Fruit fly (Drosophila melanogaster) whole organism, embryonic: ENCODE measurements around the gene hale.

Source experiments
- Ada2b ChIP-seq: fragments of 200-800 bp; sonication (Bioruptor generic); IDR thresholded peaks from 2 replicates; pipeline ENCODE4 v1.3.6; 2022; ENCODE audit warnings: missing biosample characterization, missing genetic modification characterization
- CG10147 ChIP-seq: fragments of 200-800 bp; sonication (Bioruptor generic); optimal IDR thresholded peaks from 2 replicates; lab custom pipeline; 2019; ENCODE audit warnings: missing biosample characterization, mild to moderate bottlenecking, missing genetic modification characterization, moderate library complexity
- CG1024 ChIP-seq: fragments of 200-800 bp; sonication (Bioruptor generic); IDR thresholded peaks from 2 replicates; pipeline ENCODE4 v1.3.6; 2022; ENCODE audit warnings: missing biosample characterization, missing genetic modification characterization
- CG10366 ChIP-seq: fragments of 200-800 bp; sonication (Bioruptor generic); IDR thresholded peaks from 2 replicates; pipeline ENCODE4 v1.3.6; 2022; ENCODE audit warnings: missing biosample characterization, missing genetic modification characterization
- CG10431 ChIP-seq: fragments of 200-800 bp; sonication (Bioruptor generic); optimal IDR thresholded peaks from 3 replicates; lab custom pipeline; 2018; ENCODE audit warnings: missing biosample characterization, mild to moderate bottlenecking, missing genetic modification characterization
- CG11247 ChIP-seq: fragments of 200-800 bp; sonication (Bioruptor generic); IDR thresholded peaks from 2 replicates; pipeline ENCODE4 v1.3.6; 2022; ENCODE audit warnings: missing biosample characterization, missing genetic modification characterization
- CG12155 ChIP-seq: fragments of 200-800 bp; sonication (Bioruptor generic); optimal IDR thresholded peaks from 3 replicates; lab custom pipeline; 2016; ENCODE audit warnings: missing biosample characterization, missing genetic modification characterization
- CG12744 ChIP-seq: fragments of 200-800 bp; sonication (Bioruptor generic); optimal IDR thresholded peaks from 2 replicates; lab custom pipeline; 2016; ENCODE audit warnings: missing biosample characterization, missing genetic modification characterization
- CG15011 ChIP-seq: fragments of 200-800 bp; sonication (Bioruptor generic); optimal IDR thresholded peaks from 3 replicates; lab custom pipeline; 2018; ENCODE audit warnings: missing biosample characterization, mild to moderate bottlenecking, missing genetic modification characterization
- CG15073 ChIP-seq: fragments of 200-800 bp; sonication (Bioruptor generic); optimal IDR thresholded peaks from 2 replicates; lab custom pipeline; 2016; ENCODE audit warnings: missing biosample characterization, missing genetic modification characterization
- CG1529 ChIP-seq: fragments of 200-800 bp; sonication (Bioruptor generic); optimal IDR thresholded peaks from 3 replicates; lab custom pipeline; 2018; ENCODE audit warnings: missing biosample characterization, missing genetic modification characterization
- CG15601 ChIP-seq: fragments of 200-800 bp; sonication (Bioruptor generic); optimal IDR thresholded peaks from 3 replicates; lab custom pipeline; 2019; ENCODE audit warnings: missing biosample characterization, mild to moderate bottlenecking, missing genetic modification characterization, moderate library complexity
- CG1603 ChIP-seq: fragments of 200-800 bp; sonication (Bioruptor generic); optimal IDR thresholded peaks from 2 replicates; lab custom pipeline; 2019; ENCODE audit warnings: missing biosample characterization, mild to moderate bottlenecking, missing genetic modification characterization, moderate library complexity
- CG17361 ChIP-seq: fragments of 200-800 bp; sonication (Bioruptor generic); IDR thresholded peaks from 3 replicates; pipeline ENCODE4 v1.3.6; 2022; ENCODE audit warnings: missing biosample characterization, missing genetic modification characterization
- CG17568 ChIP-seq: fragments of 200-800 bp; sonication (Bioruptor generic); optimal IDR thresholded peaks from 2 replicates; lab custom pipeline; 2018; ENCODE audit warnings: missing biosample characterization, mild to moderate bottlenecking, missing genetic modification characterization, moderate library complexity
- CG2129 ChIP-seq: fragments of 200-800 bp; sonication (Bioruptor generic); IDR thresholded peaks from 2 replicates; pipeline ENCODE4 v1.3.6; 2022; ENCODE audit warnings: missing biosample characterization, missing genetic modification characterization; ENCODE audit not compliant: partially characterized antibody
- CG2875 ChIP-seq: fragments of 200-800 bp; sonication (Bioruptor generic); optimal IDR thresholded peaks from 2 replicates; lab custom pipeline; 2017; ENCODE audit warnings: missing biosample characterization, mild to moderate bottlenecking, missing genetic modification characterization, missing genetic modification reagents
- CG34422 ChIP-seq: fragments of 200-800 bp; sonication (Bioruptor generic); IDR thresholded peaks from 3 replicates; pipeline ENCODE4 v1.3.6; 2022; ENCODE audit warnings: missing biosample characterization, missing genetic modification characterization
- CG3726 ChIP-seq: fragments of 200-800 bp; sonication (Bioruptor generic); IDR thresholded peaks from 3 replicates; pipeline ENCODE4, ENCODE4 v1.3.6; 2022; ENCODE audit warnings: missing biosample characterization, missing genetic modification characterization
- CG6175 ChIP-seq: fragments of 200-800 bp; sonication (Bioruptor generic); IDR thresholded peaks from 3 replicates; pipeline ENCODE4 v1.3.6; 2022; ENCODE audit warnings: missing biosample characterization, missing genetic modification characterization
- CG6683 ChIP-seq: fragments of 200-800 bp; sonication (Bioruptor generic); optimal IDR thresholded peaks from 2 replicates; lab custom pipeline; 2017; ENCODE audit warnings: missing biosample characterization, mild to moderate bottlenecking, missing genetic modification characterization, missing genetic modification reagents
- CG6854 ChIP-seq: fragments of 200-800 bp; sonication (Bioruptor generic); optimal IDR thresholded peaks from 3 replicates; lab custom pipeline; 2017; ENCODE audit warnings: missing biosample characterization, mild to moderate bottlenecking, missing genetic modification characterization
- CG7556 ChIP-seq: fragments of 200-800 bp; sonication (Bioruptor generic); optimal IDR thresholded peaks from 2 replicates; lab custom pipeline; 2017; ENCODE audit warnings: missing biosample characterization, mild to moderate bottlenecking, missing genetic modification characterization
- CG8359 ChIP-seq: fragments of 200-800 bp; sonication (Bioruptor generic); optimal IDR thresholded peaks from 2 replicates; lab custom pipeline; 2017; ENCODE audit warnings: missing biosample characterization, mild to moderate bottlenecking, missing genetic modification characterization, borderline replicate concordance
- CkIIα-i1 ChIP-seq: fragments of 200-800 bp; sonication (Bioruptor generic); IDR thresholded peaks from 2 replicates; pipeline ENCODE4 v1.3.6; 2022; ENCODE audit warnings: missing biosample characterization, missing genetic modification characterization
- Dbx ChIP-seq: fragments of 200-800 bp; sonication (Bioruptor generic); IDR thresholded peaks from 3 replicates; pipeline ENCODE4 v1.3.6; 2022; ENCODE audit warnings: missing biosample characterization, missing genetic modification characterization
- H15 ChIP-seq: fragments of 200-800 bp; sonication (Bioruptor generic); IDR thresholded peaks from 3 replicates; pipeline ENCODE4 v1.3.6; 2022; ENCODE audit warnings: missing biosample characterization, missing genetic modification characterization
- HHEX ChIP-seq: fragments of 200-800 bp; sonication (Bioruptor generic); optimal IDR thresholded peaks from 3 replicates; lab custom pipeline; 2017; ENCODE audit warnings: missing biosample characterization, mild to moderate bottlenecking, missing genetic modification characterization, missing genetic modification reagents
- MESR4 ChIP-seq: fragments of 200-800 bp; sonication (Bioruptor generic); optimal IDR thresholded peaks from 2 replicates; lab custom pipeline; 2018; ENCODE audit warnings: missing biosample characterization, mild to moderate bottlenecking, missing genetic modification characterization, moderate library complexity
- Myb ChIP-seq: fragments of 200-800 bp; sonication (Bioruptor generic); optimal IDR thresholded peaks from 2 replicates; lab custom pipeline; 2016; ENCODE audit warnings: missing biosample characterization, missing genetic modification characterization
- NC2β ChIP-seq: fragments of 200-800 bp; sonication (Bioruptor generic); optimal IDR thresholded peaks from 2 replicates; lab custom pipeline; 2016; ENCODE audit warnings: missing biosample characterization, missing genetic modification characterization
- NFAT ChIP-seq: fragments of 200-800 bp; sonication (Bioruptor generic); IDR thresholded peaks from 2 replicates; pipeline ENCODE4 v1.3.6; 2022; ENCODE audit warnings: missing biosample characterization, missing genetic modification characterization
- Optix ChIP-seq: fragments of 200-800 bp; sonication (Bioruptor generic); IDR thresholded peaks from 3 replicates; pipeline ENCODE4 v1.3.6; 2022; ENCODE audit warnings: missing biosample characterization, missing genetic modification characterization
- Sox102F ChIP-seq: fragments of 200-800 bp; sonication (Bioruptor generic); optimal IDR thresholded peaks from 2 replicates; lab custom pipeline; 2018; ENCODE audit warnings: missing biosample characterization, mild to moderate bottlenecking, missing genetic modification characterization, moderate library complexity
- ab ChIP-seq: fragments of 200-800 bp; sonication (Bioruptor generic); optimal IDR thresholded peaks from 2 replicates; lab custom pipeline; 2016; ENCODE audit warnings: missing biosample characterization, missing genetic modification characterization
- btn ChIP-seq: fragments of 200-800 bp; sonication (Bioruptor generic); optimal IDR thresholded peaks from 2 replicates; lab custom pipeline; 2016; ENCODE audit warnings: missing biosample characterization, missing genetic modification characterization
- chn ChIP-seq: fragments of 200-800 bp; sonication (Bioruptor generic); optimal IDR thresholded peaks from 2 replicates; lab custom pipeline; 2016; ENCODE audit warnings: missing biosample characterization, missing genetic modification characterization
- crp ChIP-seq, 2 experiments: fragments of 200-800 bp; sonication (Bioruptor generic); optimal IDR thresholded peaks; 2 replicates in 1 of 2; 3 replicates in 1 of 2; lab custom pipeline; 2017; ENCODE audit warnings: missing biosample characterization in 2 of 2, missing genetic modification characterization in 2 of 2, mild to moderate bottlenecking in 1 of 2, moderate library complexity in 1 of 2
- da ChIP-seq: fragments of 200-800 bp; sonication (Bioruptor generic); optimal IDR thresholded peaks from 2 replicates; lab custom pipeline; 2016; ENCODE audit warnings: missing biosample characterization, missing genetic modification characterization
- kay ChIP-seq: fragments of 200-800 bp; sonication (Bioruptor generic); optimal IDR thresholded peaks from 2 replicates; lab custom pipeline; 2016; ENCODE audit warnings: missing biosample characterization, missing genetic modification characterization
- lmd ChIP-seq: fragments of 200-800 bp; sonication (Bioruptor generic); IDR thresholded peaks from 2 replicates; pipeline ENCODE4 v1.3.6; 2022; ENCODE audit warnings: missing biosample characterization, missing genetic modification characterization
- lola ChIP-seq, 3 experiments: fragments of >200 bp in 2 of 3; fragments of 200-800 bp in 1 of 3; sonication (Bioruptor generic) in 1 of 3; optimal IDR thresholded peaks; 2 replicates each; lab custom pipeline; 2017 to 2019; ENCODE audit warnings: missing biosample characterization in 3 of 3, missing genetic modification characterization in 3 of 3, mild to moderate bottlenecking in 1 of 3, moderate library complexity in 1 of 3
- nerfin-2 ChIP-seq: fragments of 200-800 bp; sonication (Bioruptor generic); IDR thresholded peaks from 2 replicates; pipeline ENCODE4 v1.3.6; 2022; ENCODE audit warnings: missing biosample characterization, missing genetic modification characterization; ENCODE audit not compliant: partially characterized antibody
- otp ChIP-seq: fragments of 200-800 bp; sonication (Bioruptor generic); IDR thresholded peaks from 3 replicates; pipeline ENCODE4, ENCODE4 v1.3.6; 2022; ENCODE audit warnings: missing biosample characterization, missing genetic modification characterization
- pum ChIP-seq: fragments of 200-800 bp; sonication (Bioruptor generic); optimal IDR thresholded peaks from 2 replicates; lab custom pipeline; 2016; ENCODE audit warnings: missing biosample characterization, missing genetic modification characterization
- repo ChIP-seq: fragments of 200-800 bp; sonication (Bioruptor generic); optimal IDR thresholded peaks from 2 replicates; lab custom pipeline; 2016; ENCODE audit warnings: missing biosample characterization, missing genetic modification characterization
- scrt ChIP-seq: fragments of 200-800 bp; sonication (Bioruptor generic); optimal IDR thresholded peaks from 2 replicates; lab custom pipeline; 2018; ENCODE audit warnings: missing biosample characterization, mild to moderate bottlenecking, missing genetic modification characterization, moderate library complexity
- tio ChIP-seq: fragments of 200-800 bp; sonication (Bioruptor generic); optimal IDR thresholded peaks from 2 replicates; lab custom pipeline; 2017; ENCODE audit warnings: missing biosample characterization, missing genetic modification characterization, inconsistent platforms
- tx ChIP-seq: fragments of 200-800 bp; sonication (Bioruptor generic); optimal IDR thresholded peaks from 2 replicates; lab custom pipeline; 2016; ENCODE audit warnings: missing biosample characterization, missing genetic modification characterization

The hale gene

dm6 chr3L:20006269-20007265, 20.9 kb upstream of the hale start:
- TF ChIP-seq pum (GFP tag; lab: Kevin White, UChicago), result no peak
- TF ChIP-seq Ada2b (GFP tag; lab: Robert Waterston, UW), result no peak
- TF ChIP-seq MESR4 (GFP tag; lab: Kevin White, UChicago), result peak; percentile 63
- no peak for TF ChIP-seq CG6683
- TF ChIP-seq CG10366 (GFP tag; lab: Robert Waterston, UW), result no peak
- peak in 1 of 3 experiments; percentile 17 for TF ChIP-seq lola (GFP tag; optimal IDR thresholded peaks at IDR 0.05; lab: Kevin White, UChicago)
- TF ChIP-seq NC2β (GFP tag; lab: Kevin White, UChicago), result no peak
- TF ChIP-seq CkIIα-i1 (GFP tag; lab: Robert Waterston, UW), result no peak
- no peak for TF ChIP-seq CG8359 (GFP tag; lab: Kevin White, UChicago)
- no peak for TF ChIP-seq CG15601 (tag; lab: Kevin White, UChicago)
- no peak for TF ChIP-seq CG6175 (GFP tag; lab: Robert Waterston, UW)
- no peak for TF ChIP-seq CG3726 (GFP tag; lab: Robert Waterston, UW)
- peak; percentile 35 for TF ChIP-seq CG10431 (GFP tag; lab: Kevin White, UChicago)
- peak; percentile 63; the same call in 1 of the 3 replicates for TF ChIP-seq CG34422 (GFP tag; lab: Robert Waterston, UW)
- TF ChIP-seq nerfin-2 (GFP tag; lab: Robert Waterston, UW), result peak; percentile 100
- no peak for TF ChIP-seq lmd (GFP tag; lab: Robert Waterston, UW)
- no peak for TF ChIP-seq scrt (GFP tag; lab: Kevin White, UChicago)
- no peak for TF ChIP-seq da (GFP tag; lab: Kevin White, UChicago)
- no peak for TF ChIP-seq CG7556 (GFP tag; lab: Kevin White, UChicago)
- peak; percentile 36 for TF ChIP-seq CG17568 (GFP tag; lab: Kevin White, UChicago)
- TF ChIP-seq HHEX (GFP tag; lab: Kevin White, UChicago), result no peak
- no peak for TF ChIP-seq kay
- TF ChIP-seq chn, result no peak
- TF ChIP-seq tio, result no peak
- TF ChIP-seq H15 (GFP tag; lab: Robert Waterston, UW), result no peak
- no peak for TF ChIP-seq ab (GFP tag; lab: Kevin White, UChicago)
- TF ChIP-seq CG2129 (GFP tag; lab: Robert Waterston, UW), result peak; percentile 76
- peak; percentile 17 for TF ChIP-seq CG1529
- no peak for TF ChIP-seq otp (GFP tag; lab: Robert Waterston, UW)
- no peak for TF ChIP-seq repo
- TF ChIP-seq CG11247 (GFP tag; lab: Robert Waterston, UW), result no peak
- TF ChIP-seq CG12744 (GFP tag; lab: Kevin White, UChicago), result no peak
- TF ChIP-seq NFAT (GFP tag; lab: Robert Waterston, UW), result no peak; the same call in 1 of the 2 replicates
- TF ChIP-seq Sox102F (GFP tag; lab: Kevin White, UChicago), result no peak
- no peak for TF ChIP-seq CG2875 (GFP tag; lab: Kevin White, UChicago)
- TF ChIP-seq Optix (GFP tag; lab: Robert Waterston, UW), result no peak
- no peak for TF ChIP-seq crp (GFP tag; optimal IDR thresholded peaks at IDR 0.05; lab: Kevin White, UChicago)
- no peak for TF ChIP-seq CG17361 (GFP tag; lab: Robert Waterston, UW)
- peak; percentile 79 for TF ChIP-seq CG1603 (tag; lab: Kevin White, UChicago)
- no peak for TF ChIP-seq CG10147 (GFP tag; lab: Kevin White, UChicago)
- TF ChIP-seq tx (GFP tag; lab: Kevin White, UChicago), result no peak
- no peak for TF ChIP-seq CG6854 (GFP tag; lab: Kevin White, UChicago)
- no peak for TF ChIP-seq CG1024 (GFP tag; lab: Robert Waterston, UW)
- no peak for TF ChIP-seq Myb (GFP tag; lab: Kevin White, UChicago)
- TF ChIP-seq Dbx (GFP tag; lab: Robert Waterston, UW), result no peak
- no peak for TF ChIP-seq CG12155 (GFP tag; lab: Kevin White, UChicago)
- no peak for TF ChIP-seq CG15073 (GFP tag; lab: Kevin White, UChicago)
- no peak for TF ChIP-seq CG15011 (GFP tag; lab: Kevin White, UChicago)
- no peak for TF ChIP-seq btn (GFP tag; lab: Kevin White, UChicago)
